Worm (Caenorhabditis elegans) whole organism, L2 larva: Measurements from ENCODE around the gene snpc-1.3.
"Not testable (repeated sequence)": the region's sequence is repeated elsewhere in the genome, so short reads cannot be mapped to it uniquely, and the experiment has no call there.

Source experiments
- C34F6.9 ChIP-seq: fragments of 150-350 bp; optimal IDR thresholded peaks from 2 replicates; lab custom pipeline; 2014; ENCODE audit warnings: missing biosample characterization, missing genetic modification characterization
- F13H6.1 ChIP-seq: sonication (generic microtip); optimal IDR thresholded peaks from 2 replicates; lab custom pipeline; 2016; ENCODE audit warnings: missing genetic modification characterization, missing compliant biosample characterization
- Y55F3AM.14 ChIP-seq: fragments of 200-800 bp; sonication (Bioruptor generic); optimal IDR thresholded peaks from 2 replicates; lab custom pipeline; 2018; ENCODE audit warnings: mild to moderate bottlenecking, missing genetic modification characterization, missing compliant biosample characterization
- ZK546.5 ChIP-seq: sonication (generic microtip); optimal IDR thresholded peaks from 2 replicates; lab custom pipeline; 2017; ENCODE audit warnings: missing biosample characterization, missing genetic modification characterization
- aly-2 ChIP-seq: fragments of 150-350 bp; optimal IDR thresholded peaks from 2 replicates; lab custom pipeline; 2014; ENCODE audit warnings: missing biosample characterization, missing genetic modification characterization
- ama-1 ChIP-seq: fragments of 150-350 bp; optimal IDR thresholded peaks from 2 replicates; lab custom pipeline; 2018; ENCODE audit warnings: inconsistent platforms
- blmp-1 ChIP-seq: sonication (generic microtip); optimal IDR thresholded peaks from 2 replicates; lab custom pipeline; 2017; ENCODE audit warnings: missing genetic modification characterization, mild to moderate bottlenecking, missing compliant biosample characterization, antibody characterized with exemption, moderate library complexity; ENCODE audit not compliant: insufficient read depth
- ceh-16 ChIP-seq: fragments of 150-350 bp; optimal IDR thresholded peaks from 2 replicates; lab custom pipeline; 2014; ENCODE audit warnings: missing biosample characterization, missing genetic modification characterization
- elt-3 ChIP-seq: sonication (generic microtip); optimal IDR thresholded peaks from 2 replicates; lab custom pipeline; 2017; ENCODE audit warnings: missing biosample characterization, missing genetic modification characterization
- fos-1 ChIP-seq: fragments of 150-350 bp; optimal IDR thresholded peaks from 2 replicates; lab custom pipeline; 2014; ENCODE audit warnings: missing biosample characterization, missing genetic modification characterization
- lin-13 ChIP-seq: fragments of 150-350 bp; optimal IDR thresholded peaks from 2 replicates; lab custom pipeline; 2014; ENCODE audit warnings: missing biosample characterization, missing genetic modification reagents, missing genetic modification characterization
- lsy-2 ChIP-seq, 2 experiments: fragments of 150-350 bp in 1 of 2; sonication (generic microtip) in 1 of 2; optimal IDR thresholded peaks; 2 replicates each; lab custom pipeline; 2014 to 2017; ENCODE audit warnings: missing biosample characterization in 2 of 2, missing genetic modification characterization in 2 of 2
- mbf-1 ChIP-seq: sonication (generic microtip); optimal IDR thresholded peaks from 2 replicates; lab custom pipeline; 2017; ENCODE audit warnings: missing biosample characterization, missing genetic modification characterization
- nhr-10 ChIP-seq: sonication (generic microtip); optimal IDR thresholded peaks from 2 replicates; lab custom pipeline; 2017; ENCODE audit warnings: missing biosample characterization, missing genetic modification characterization
- nhr-11 ChIP-seq: fragments of 150-350 bp; optimal IDR thresholded peaks from 2 replicates; lab custom pipeline; 2014; ENCODE audit warnings: missing biosample characterization, missing genetic modification characterization
- nhr-12 ChIP-seq: fragments of 150-350 bp; optimal IDR thresholded peaks from 2 replicates; lab custom pipeline; 2014; ENCODE audit warnings: missing biosample characterization, missing genetic modification characterization
- nhr-21 ChIP-seq: fragments of 150-350 bp; optimal IDR thresholded peaks from 2 replicates; lab custom pipeline; 2014; ENCODE audit warnings: missing biosample characterization, missing genetic modification characterization
- nhr-237 ChIP-seq: fragments of 150-350 bp; optimal IDR thresholded peaks from 2 replicates; lab custom pipeline; 2014; ENCODE audit warnings: missing biosample characterization, missing genetic modification characterization
- nhr-6 ChIP-seq: fragments of 150-350 bp; optimal IDR thresholded peaks from 2 replicates; lab custom pipeline; 2014; ENCODE audit warnings: missing biosample characterization, missing genetic modification characterization
- nhr-77 ChIP-seq: fragments of 150-350 bp; optimal IDR thresholded peaks from 2 replicates; lab custom pipeline; 2014; ENCODE audit warnings: missing biosample characterization, missing genetic modification characterization
- peb-1 ChIP-seq: fragments of 150-350 bp; optimal IDR thresholded peaks from 2 replicates; lab custom pipeline; 2014; ENCODE audit warnings: missing biosample characterization, missing genetic modification characterization
- sem-4 ChIP-seq: fragments of 150-350 bp; optimal IDR thresholded peaks from 2 replicates; lab custom pipeline; 2014; ENCODE audit warnings: missing biosample characterization, missing genetic modification reagents, missing genetic modification characterization
- sma-3 ChIP-seq: sonication (generic microtip); optimal IDR thresholded peaks from 2 replicates; lab custom pipeline; 2016; ENCODE audit warnings: missing genetic modification reagents, missing genetic modification characterization, missing compliant biosample characterization
- sma-9 ChIP-seq, 2 experiments: fragments of 150-350 bp in 1 of 2; sonication (generic microtip) in 1 of 2; optimal IDR thresholded peaks; 2 replicates each; lab custom pipeline; 2014 to 2016; ENCODE audit warnings: missing genetic modification characterization in 2 of 2, mild to moderate bottlenecking in 1 of 2, missing biosample characterization in 1 of 2, missing compliant biosample characterization in 1 of 2, missing genetic modification reagents in 1 of 2, moderate library complexity in 1 of 2
- snpc-4 ChIP-seq: fragments of 150-350 bp; optimal IDR thresholded peaks from 2 replicates; lab custom pipeline; 2014; ENCODE audit warnings: missing biosample characterization, missing genetic modification characterization
- unc-39 ChIP-seq: fragments of 150-350 bp; optimal IDR thresholded peaks from 2 replicates; lab custom pipeline; 2014; ENCODE audit warnings: missing biosample characterization, missing genetic modification characterization
- unc-55 ChIP-seq: fragments of 150-350 bp; sonication (generic microtip); optimal IDR thresholded peaks from 3 replicates; lab custom pipeline; 2014; ENCODE audit warnings: missing biosample characterization, missing genetic modification reagents, missing genetic modification characterization
- unc-62 ChIP-seq: fragments of 150-350 bp; optimal IDR thresholded peaks from 2 replicates; lab custom pipeline; 2014; ENCODE audit warnings: missing biosample characterization, missing genetic modification reagents, missing genetic modification characterization
- zag-1 ChIP-seq: fragments of 150-350 bp; optimal IDR thresholded peaks from 2 replicates; lab custom pipeline; 2014; ENCODE audit warnings: missing biosample characterization, missing genetic modification characterization
- ztf-1 ChIP-seq: fragments of 200-800 bp; sonication (Bioruptor generic); conservative IDR thresholded peaks from 2 replicates; pipeline ENCODE4 v1.3.6; 2022; ENCODE audit warnings: missing genetic modification characterization, missing compliant biosample characterization

snpc-1.3 gene

ce11 chrV:5482315-5482714 lies 43.3 kb upstream of the snpc-1.3 start, which contains the start of gene srg-66:
Gene srg-66 (minus strand): TSS chrV:5482415.
- no peak for TF ChIP-seq unc-62
- TF ChIP-seq zag-1 (tag; lab: Kevin White, UChicago), result no peak
- TF ChIP-seq elt-3, result no peak
- TF ChIP-seq blmp-1 (tag; lab: Kevin White, UChicago), result no peak
- TF ChIP-seq C34F6.9 (tag; lab: Kevin White, UChicago), result no peak
- no peak for TF ChIP-seq sem-4 (tag; lab: Kevin White, UChicago)
- TF ChIP-seq lin-13, result no peak
- no peak for TF ChIP-seq ama-1 (lab: Kevin White, UChicago)
- TF ChIP-seq F13H6.1, result no peak
- no peak for TF ChIP-seq mbf-1 (tag; lab: Kevin White, UChicago)
- no peak for TF ChIP-seq unc-55 (GFP tag; lab: Kevin White, UChicago)
- no peak for TF ChIP-seq sma-9 (GFP tag; optimal IDR thresholded peaks at IDR 0.05; lab: Kevin White, UChicago)
- TF ChIP-seq sma-9 (tag; optimal IDR thresholded peaks at IDR 0.05; lab: Kevin White, UChicago), result no peak
- no peak for TF ChIP-seq nhr-11
- TF ChIP-seq Y55F3AM.14 (GFP tag; lab: Kevin White, UChicago), result no peak

- TF ChIP-seq elt-3 (no peak), nhr-12 (tag; lab: Kevin White, UChicago) (no peak), unc-55 (GFP tag; lab: Kevin White, UChicago) (peak; percentile 20), nhr-10 (tag; lab: Kevin White, UChicago) (no peak), fos-1 (tag; lab: Kevin White, UChicago) (no peak), nhr-21 (tag; lab: Kevin White, UChicago) (no peak)
Measured at ce11 chrV:5477719-5478118, 38.8 kb upstream of the snpc-1.3 start.

- not testable (repeated sequence) for TF ChIP-seq unc-39 (tag; lab: Kevin White, UChicago); aly-2 (tag; lab: Kevin White, UChicago); F13H6.1
Measured at ce11 chrV:5470930-5471329, 32.0 kb upstream of the snpc-1.3 start, which contains the start of gene ZC317.7. Gene ZC317.7 (minus strand): TSS chrV:5471030.

ce11 chrV:5468489-5468888 lies 29.5 kb upstream of the snpc-1.3 start, which contains the start of gene ZC317.6:
Gene ZC317.6 (minus strand): TSS chrV:5468589.
- TF ChIP-seq nhr-10 (tag; lab: Kevin White, UChicago); peb-1 (tag; lab: Kevin White, UChicago); nhr-77: not testable (repeated sequence)

ce11 chrV:5465335-5465734 lies 26.4 kb upstream of the snpc-1.3 start, which contains the start of gene srg-68:
Gene srg-68 (minus strand): TSS chrV:5465435.
- no peak for TF ChIP-seq nhr-237 (tag; lab: Kevin White, UChicago)

ce11 chrV:5462894-5463293 lies 23.9 kb upstream of the snpc-1.3 start, which contains the start of gene srg-67:
Gene srg-67 (minus strand): TSS chrV:5462994.
- no peak for TF ChIP-seq mbf-1 (tag; lab: Kevin White, UChicago)
- TF ChIP-seq ceh-16 (tag; lab: Kevin White, UChicago), result no peak
- no peak for TF ChIP-seq nhr-6 (tag; lab: Kevin White, UChicago)
- TF ChIP-seq nhr-21 (tag; lab: Kevin White, UChicago), result no peak
- TF ChIP-seq ztf-1 (GFP tag; lab: Robert Waterston, UW), result no peak
- no peak for TF ChIP-seq sma-3 (GFP tag; lab: Kevin White, UChicago)
- no peak for TF ChIP-seq sma-9 (GFP tag; optimal IDR thresholded peaks at IDR 0.05; lab: Kevin White, UChicago)
- TF ChIP-seq sma-9 (tag; optimal IDR thresholded peaks at IDR 0.05; lab: Kevin White, UChicago), result no peak
- TF ChIP-seq unc-62, result no peak
- TF ChIP-seq blmp-1 (tag; lab: Kevin White, UChicago), result no peak
- TF ChIP-seq Y55F3AM.14 (GFP tag; lab: Kevin White, UChicago), result no peak

- TF ChIP-seq C34F6.9 (tag; lab: Kevin White, UChicago), result no peak
- no peak for TF ChIP-seq snpc-4 (tag; lab: Kevin White, UChicago)
- no peak for TF ChIP-seq ZK546.5 (tag; lab: Kevin White, UChicago)
- TF ChIP-seq nhr-6 (tag; lab: Kevin White, UChicago), result no peak
- no peak for TF ChIP-seq lsy-2 (tag; optimal IDR thresholded peaks at IDR 0.05; lab: Kevin White, UChicago)
Measured at ce11 chrV:5459806-5460205, 20.8 kb upstream of the snpc-1.3 start, which contains the start of gene ZC317.2. Gene ZC317.2 (plus strand): TSS chrV:5460106.
